Worm (Caenorhabditis elegans) whole organism, L4 larva: ENCODE data around the gene F53F4.2.

ENCODE experiments used
- ama-1 ChIP-seq: fragments of 150-350 bp; optimal IDR thresholded peaks from 2 replicates; lab custom pipeline; 2014; ENCODE audit warnings: inconsistent platforms, mixed read lengths
- fos-1 ChIP-seq: fragments of 150-350 bp; optimal IDR thresholded peaks from 2 replicates; lab custom pipeline; 2014; ENCODE audit warnings: missing biosample characterization, missing genetic modification characterization
- lin-15B ChIP-seq: fragments of 150-350 bp; sonication (generic microtip); optimal IDR thresholded peaks from 3 replicates; lab custom pipeline; 2014; ENCODE audit warnings: missing biosample characterization, missing genetic modification characterization
- nhr-10 ChIP-seq: fragments of 150-350 bp; optimal IDR thresholded peaks from 2 replicates; lab custom pipeline; 2014; ENCODE audit warnings: missing biosample characterization, missing genetic modification characterization
- nhr-28 ChIP-seq: fragments of 150-350 bp; optimal IDR thresholded peaks from 2 replicates; lab custom pipeline; 2014; ENCODE audit warnings: missing biosample characterization, missing genetic modification characterization
- nhr-77 ChIP-seq: fragments of 150-350 bp; optimal IDR thresholded peaks from 2 replicates; lab custom pipeline; 2014; ENCODE audit warnings: missing biosample characterization, missing genetic modification characterization
- pqm-1 ChIP-seq: sonication (generic microtip); optimal IDR thresholded peaks from 2 replicates; lab custom pipeline; 2017; ENCODE audit warnings: missing biosample characterization, missing genetic modification characterization
- ztf-11 ChIP-seq: fragments of 150-350 bp; optimal IDR thresholded peaks from 2 replicates; lab custom pipeline; 2014; ENCODE audit warnings: missing biosample characterization, missing genetic modification characterization

DNA sequence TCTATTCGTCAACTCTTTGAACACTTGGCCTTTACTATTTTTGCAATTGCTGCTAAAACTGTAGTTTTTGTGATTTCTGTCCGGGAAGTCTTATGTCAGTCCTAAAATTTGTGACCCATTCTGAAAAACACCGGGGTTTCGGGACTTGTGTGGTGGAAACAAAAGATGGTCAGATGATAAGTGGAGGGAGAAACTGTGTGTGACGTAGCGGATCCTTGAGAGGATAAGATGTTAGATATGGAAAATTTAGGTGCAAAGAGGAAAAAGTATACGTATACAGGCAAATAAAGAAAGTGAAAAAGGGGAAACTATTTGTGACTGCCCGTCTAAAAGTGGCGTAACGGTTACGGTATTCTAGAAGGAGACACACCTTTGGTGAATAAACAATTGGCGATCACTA, 47.0 kb upstream of the F53F4.2 start:
- no peak for TF ChIP-seq nhr-77 (tag; lab: Kevin White, UChicago)
- TF ChIP-seq nhr-28: no peak
- TF ChIP-seq ama-1 (lab: Kevin White, UChicago): no peak
- no peak for TF ChIP-seq pqm-1 (tag; lab: Kevin White, UChicago)
- TF ChIP-seq fos-1 (tag; lab: Kevin White, UChicago): no peak
- no peak for TF ChIP-seq ztf-11 (tag; lab: Kevin White, UChicago)
- TF ChIP-seq lin-15B (tag; lab: Kevin White, UChicago): no peak
- TF ChIP-seq nhr-10: no peak
